Worm (Caenorhabditis elegans) whole organism, L3 larva: ENCODE measurements around the gene clic-1.

ENCODE experiments used
- R02D3.7 ChIP-seq: fragments of 150-350 bp; optimal IDR thresholded peaks from 2 replicates; lab custom pipeline; 2014; ENCODE audit warnings: missing biosample characterization, missing genetic modification characterization
- ama-1 ChIP-seq: fragments of 150-350 bp; optimal IDR thresholded peaks from 2 replicates; lab custom pipeline; 2018
- ceh-16 ChIP-seq: sonication (generic microtip); optimal IDR thresholded peaks from 2 replicates; lab custom pipeline; 2017; ENCODE audit warnings: missing biosample characterization, missing genetic modification characterization
- ceh-9 ChIP-seq: sonication (generic microtip); optimal IDR thresholded peaks from 2 replicates; lab custom pipeline; 2018; ENCODE audit warnings: missing biosample characterization, missing genetic modification characterization
- egl-27 ChIP-seq: sonication (generic microtip); optimal IDR thresholded peaks from 4 replicates; lab custom pipeline; 2017; ENCODE audit warnings: missing biosample characterization, missing genetic modification reagents, missing genetic modification characterization
- egl-5 ChIP-seq: fragments of 150-350 bp; optimal IDR thresholded peaks from 2 replicates; lab custom pipeline; 2017; ENCODE audit warnings: missing biosample characterization, missing genetic modification reagents, missing genetic modification characterization, inconsistent platforms
- elt-1 ChIP-seq: fragments of 150-350 bp; optimal IDR thresholded peaks from 2 replicates; lab custom pipeline; 2014; ENCODE audit warnings: missing biosample characterization, missing genetic modification characterization
- elt-3 ChIP-seq, 3 experiments: fragments of 150-350 bp in 1 of 3; sonication (generic microtip) in 2 of 3; optimal IDR thresholded peaks; 2 replicates in 2 of 3; 4 replicates in 1 of 3; lab custom pipeline; 2014 to 2017; ENCODE audit warnings: missing biosample characterization in 3 of 3, missing genetic modification characterization in 3 of 3
- fkh-10 ChIP-seq: sonication (generic microtip); optimal IDR thresholded peaks from 2 replicates; lab custom pipeline; 2017; ENCODE audit warnings: missing biosample characterization, missing genetic modification reagents, missing genetic modification characterization
- fkh-2 ChIP-seq: fragments of 150-350 bp; optimal IDR thresholded peaks from 2 replicates; lab custom pipeline; 2014; ENCODE audit warnings: missing biosample characterization, missing genetic modification reagents, missing genetic modification characterization
- fos-1 ChIP-seq: fragments of 150-350 bp; optimal IDR thresholded peaks from 2 replicates; lab custom pipeline; 2014; ENCODE audit warnings: missing biosample characterization, missing genetic modification characterization
- hmg-11 ChIP-seq: sonication (generic microtip); optimal IDR thresholded peaks from 2 replicates; lab custom pipeline; 2016; ENCODE audit warnings: missing genetic modification characterization, missing compliant biosample characterization
- lin-39 ChIP-seq: fragments of 150-350 bp; optimal IDR thresholded peaks from 2 replicates; lab custom pipeline; 2018; ENCODE audit warnings: missing biosample characterization, missing genetic modification reagents, missing genetic modification characterization
- mdl-1 ChIP-seq: fragments of 150-350 bp; optimal IDR thresholded peaks from 2 replicates; lab custom pipeline; 2014; ENCODE audit warnings: missing biosample characterization, missing genetic modification characterization
- mml-1 ChIP-seq: fragments of 150-350 bp; sonication (generic microtip); optimal IDR thresholded peaks from 3 replicates; lab custom pipeline; 2014; ENCODE audit warnings: missing biosample characterization, missing genetic modification characterization
- nfya-1 ChIP-seq: sonication (generic microtip); optimal IDR thresholded peaks from 2 replicates; lab custom pipeline; 2017; ENCODE audit warnings: missing genetic modification characterization, mild to moderate bottlenecking, missing compliant biosample characterization, antibody characterized with exemption, moderate library complexity; ENCODE audit not compliant: insufficient read depth
- nhr-12 ChIP-seq: fragments of 150-350 bp; optimal IDR thresholded peaks from 2 replicates; lab custom pipeline; 2014; ENCODE audit warnings: missing biosample characterization, missing genetic modification characterization
- nhr-23 ChIP-seq: fragments of 150-350 bp; optimal IDR thresholded peaks from 2 replicates; lab custom pipeline; 2014; ENCODE audit warnings: missing biosample characterization, missing genetic modification reagents, missing genetic modification characterization
- nhr-237 ChIP-seq: fragments of 150-350 bp; optimal IDR thresholded peaks from 2 replicates; lab custom pipeline; 2014; ENCODE audit warnings: missing biosample characterization, missing genetic modification characterization
- nhr-25 ChIP-seq: sonication (generic microtip); optimal IDR thresholded peaks from 2 replicates; lab custom pipeline; 2017; ENCODE audit warnings: missing biosample characterization, missing genetic modification characterization
- nhr-28 ChIP-seq: fragments of 150-350 bp; optimal IDR thresholded peaks from 2 replicates; lab custom pipeline; 2014; ENCODE audit warnings: missing biosample characterization, missing genetic modification characterization
- nhr-43 ChIP-seq: sonication (generic microtip); optimal IDR thresholded peaks from 2 replicates; lab custom pipeline; 2016; ENCODE audit warnings: mild to moderate bottlenecking, missing genetic modification characterization, missing compliant biosample characterization; ENCODE audit not compliant: poor library complexity, severe bottlenecking
- nhr-76 ChIP-seq: fragments of 150-350 bp; sonication (generic microtip); optimal IDR thresholded peaks from 5 replicates; lab custom pipeline; 2014; ENCODE audit warnings: missing biosample characterization, missing genetic modification characterization
- pha-4 ChIP-seq: fragments of 150-350 bp; optimal IDR thresholded peaks from 2 replicates; lab custom pipeline; 2014; ENCODE audit warnings: missing biosample characterization, missing genetic modification reagents, missing genetic modification characterization
- pqm-1 ChIP-seq: fragments of 150-350 bp; optimal IDR thresholded peaks from 2 replicates; lab custom pipeline; 2017; ENCODE audit warnings: missing biosample characterization, missing genetic modification characterization, inconsistent platforms
- skn-1 ChIP-seq: fragments of 150-350 bp; optimal IDR thresholded peaks from 2 replicates; lab custom pipeline; 2014; ENCODE audit warnings: missing biosample characterization, missing genetic modification characterization
- snpc-4 ChIP-seq: fragments of 150-350 bp; optimal IDR thresholded peaks from 2 replicates; lab custom pipeline; 2014; ENCODE audit warnings: missing biosample characterization, missing genetic modification characterization
- unc-39 ChIP-seq: sonication (generic microtip); optimal IDR thresholded peaks from 4 replicates; lab custom pipeline; 2017; ENCODE audit warnings: missing biosample characterization, missing genetic modification characterization
- unc-62 ChIP-seq: fragments of 150-350 bp; sonication (generic microtip); optimal IDR thresholded peaks from 4 replicates; lab custom pipeline; 2014; ENCODE audit warnings: missing biosample characterization, missing genetic modification reagents, missing genetic modification characterization
- ztf-11 ChIP-seq: fragments of 150-350 bp; optimal IDR thresholded peaks from 2 replicates; lab custom pipeline; 2014; ENCODE audit warnings: missing biosample characterization, missing genetic modification characterization
- ztf-4 ChIP-seq: fragments of 150-350 bp; optimal IDR thresholded peaks from 2 replicates; lab custom pipeline; 2014; ENCODE audit warnings: missing biosample characterization, missing genetic modification characterization

clic-1 gene

DNA sequence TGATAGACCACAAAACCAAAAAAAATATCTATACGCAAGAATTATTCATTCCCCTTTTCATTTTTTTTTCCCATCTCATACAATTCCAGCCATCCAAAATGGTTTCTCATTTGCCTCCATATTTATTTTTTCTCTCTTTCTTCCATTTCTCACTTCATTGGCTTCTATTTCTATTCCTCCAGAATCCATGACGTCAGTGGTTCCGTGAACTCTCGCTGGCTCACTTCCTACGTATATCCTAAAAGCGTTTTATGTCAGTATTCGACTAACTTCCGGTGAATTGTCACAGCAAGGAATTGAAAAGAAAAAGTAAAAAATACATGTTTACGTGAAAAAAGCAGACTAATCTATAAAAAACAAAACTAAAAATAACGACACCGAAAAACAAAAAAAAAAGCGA is 7.8 kb downstream of the clic-1 start:
- TF ChIP-seq nfya-1 (tag; lab: Kevin White, UChicago) = peak; percentile 18
- no peak for TF ChIP-seq nhr-12
- no peak for TF ChIP-seq ceh-16 (tag; lab: Kevin White, UChicago)
- TF ChIP-seq, all 47 proteins: peak for 1

DNA sequence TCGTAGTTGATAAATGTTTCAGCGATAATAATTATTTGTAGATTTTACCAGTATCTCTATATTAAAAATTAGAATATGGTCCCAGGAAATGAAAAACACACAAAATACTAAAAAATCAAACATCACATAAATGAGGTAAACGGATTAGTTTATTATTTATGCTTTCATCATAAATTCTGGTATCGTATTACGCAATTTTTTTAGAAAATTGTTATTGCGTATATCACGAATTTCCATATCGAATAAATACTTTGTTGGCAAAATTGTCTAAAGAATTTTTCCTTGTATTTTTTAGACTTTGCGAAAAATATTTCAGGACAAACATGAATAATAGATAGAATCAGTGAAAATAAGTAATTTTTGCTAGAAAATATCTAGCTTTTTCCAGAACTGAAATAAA is 8.5 kb downstream of the clic-1 start:
- TF ChIP-seq lin-39 (tag; lab: Kevin White, UChicago) (no peak), pqm-1 (tag; lab: Kevin White, UChicago) (no peak), hmg-11 (tag; lab: Kevin White, UChicago) (no peak), nhr-43 (tag; lab: Kevin White, UChicago) (no peak), nhr-28 (no peak), mdl-1 (tag; lab: Kevin White, UChicago) (no peak), snpc-4 (tag; lab: Kevin White, UChicago) (no peak), nhr-237 (tag; lab: Kevin White, UChicago) (no peak), pha-4 (tag; lab: Kevin White, UChicago) (no peak), ceh-9 (no peak), elt-1 (tag; lab: Kevin White, UChicago) (no peak), fos-1 (no peak), nfya-1 (tag; lab: Kevin White, UChicago) (no peak), ceh-16 (tag; lab: Kevin White, UChicago) (no peak), elt-3 (tag; optimal IDR thresholded peaks at IDR 0.05; lab: Kevin White, UChicago) (no peak)

DNA sequence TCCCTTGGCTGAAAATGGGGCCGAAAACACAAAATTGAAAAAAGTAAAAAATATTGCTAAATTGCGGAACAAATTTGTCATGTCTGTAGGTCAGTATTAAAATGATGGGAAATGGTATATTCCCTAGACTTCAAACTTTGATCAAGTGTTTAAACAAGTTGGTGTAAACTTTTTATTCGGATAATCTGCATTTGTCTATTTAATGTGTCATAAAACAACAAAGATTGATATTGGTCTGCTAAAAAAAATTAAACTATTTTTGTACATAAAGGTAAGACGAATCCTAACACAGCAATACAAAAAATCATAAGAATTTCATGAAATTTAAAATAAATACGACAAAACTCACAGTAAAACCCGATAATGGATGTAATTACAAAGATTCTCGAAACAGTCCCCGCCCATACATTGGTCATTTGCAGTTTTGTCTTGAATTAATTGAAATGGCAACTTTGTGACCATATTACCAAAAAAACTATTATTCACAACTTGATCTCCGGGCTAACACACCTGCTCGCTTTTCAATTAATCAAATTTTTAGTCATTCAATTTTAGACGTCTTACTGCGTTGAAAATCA is 10.7 kb downstream of the clic-1 start, which contains the start of the genes ZK105.6 and ZK105.8:
TSS of gene ZK105.6 (minus strand) at position 101 of the 578 bp plus-strand sequence.
TSS of gene ZK105.8 (plus strand) at position 528 of the 578 bp plus-strand sequence.
- no peak for TF ChIP-seq nhr-25 (tag; lab: Kevin White, UChicago)
- no peak for TF ChIP-seq ztf-4 (tag; lab: Kevin White, UChicago)

DNA sequence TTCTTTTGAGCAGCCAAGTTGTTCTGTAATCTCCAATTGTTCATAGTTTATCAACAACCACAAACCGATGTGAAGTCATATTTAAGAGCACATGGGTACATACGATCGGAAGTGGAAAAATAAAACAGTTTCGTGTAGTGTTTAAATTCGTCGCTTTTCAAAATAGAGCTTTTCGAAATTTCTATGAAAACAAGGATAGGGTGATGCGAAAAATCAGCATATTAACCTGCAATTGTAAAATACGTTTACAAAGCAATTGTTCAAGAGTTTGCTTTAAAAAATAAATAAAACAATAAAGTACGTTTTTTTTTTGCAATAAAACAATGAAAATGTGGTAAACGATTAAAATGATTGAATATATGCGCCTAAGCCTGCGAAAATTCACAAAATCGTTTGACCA is 12.8 kb downstream of the clic-1 start, which contains the start of gene ZK105.14:
TSS of gene ZK105.14 (minus strand) at position 101 of the 400 bp plus-strand sequence.
- TF ChIP-seq elt-1 (tag; lab: Kevin White, UChicago) (no peak), skn-1 (no peak), ztf-4 (tag; lab: Kevin White, UChicago) (no peak), ztf-11 (tag; lab: Kevin White, UChicago) (no peak), egl-27 (tag; lab: Kevin White, UChicago) (no peak), nhr-237 (tag; lab: Kevin White, UChicago) (no peak), R02D3.7 (tag; lab: Kevin White, UChicago) (no peak), fkh-2 (tag; lab: Kevin White, UChicago) (no peak), nfya-1 (tag; lab: Kevin White, UChicago) (no peak), mml-1 (no peak), egl-5 (tag; lab: Kevin White, UChicago) (no peak), nhr-25 (tag; lab: Kevin White, UChicago) (no peak), pqm-1 (tag; lab: Kevin White, UChicago) (no peak)
- TF ChIP-seq, all 47 proteins: peak for 0

DNA sequence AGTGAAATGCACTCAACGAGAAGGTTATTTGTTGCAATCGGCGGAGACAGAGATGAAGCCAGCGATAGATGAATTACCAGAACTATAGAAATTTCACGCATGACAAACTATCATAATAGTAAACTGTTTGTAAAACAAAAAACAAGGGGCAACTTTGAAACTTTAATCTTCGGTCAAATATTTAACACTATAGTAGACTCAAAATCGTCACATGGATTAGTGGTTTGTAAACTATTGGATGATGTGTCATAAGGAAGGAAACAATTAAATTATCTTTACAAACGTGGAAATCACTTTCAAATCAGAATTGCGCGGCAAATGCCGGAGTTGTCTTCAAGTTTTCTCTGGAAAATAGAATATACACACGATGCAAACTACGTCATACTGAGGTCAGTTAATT is 17.1 kb downstream of the clic-1 start, which contains the start of gene ZK105.5:
TSS of gene ZK105.5 (minus strand) at position 101 of the 400 bp plus-strand sequence.
- no peak for TF ChIP-seq unc-39
- no peak for TF ChIP-seq egl-5 (tag; lab: Kevin White, UChicago)
- no peak for TF ChIP-seq ztf-4 (tag; lab: Kevin White, UChicago)
- TF ChIP-seq nhr-23 (tag; lab: Kevin White, UChicago) = no peak
- no peak for TF ChIP-seq nhr-76 (tag; lab: Kevin White, UChicago)
- TF ChIP-seq elt-3 (tag; optimal IDR thresholded peaks at IDR 0.05; lab: Kevin White, UChicago) = no peak
- no peak for TF ChIP-seq pha-4 (tag; lab: Kevin White, UChicago)
- TF ChIP-seq nhr-25 (tag; lab: Kevin White, UChicago) = no peak
- no peak for TF ChIP-seq nhr-43 (tag; lab: Kevin White, UChicago)
- TF ChIP-seq ama-1 = no peak
- TF ChIP-seq fkh-2 (tag; lab: Kevin White, UChicago) = no peak
- TF ChIP-seq unc-62 (GFP tag; lab: Kevin White, UChicago) = no peak
- no peak for TF ChIP-seq fkh-10 (GFP tag; lab: Kevin White, UChicago)
- no peak for TF ChIP-seq mml-1
- no peak for TF ChIP-seq fos-1
- no peak for TF ChIP-seq R02D3.7 (tag; lab: Kevin White, UChicago)
- TF ChIP-seq ztf-11 (tag; lab: Kevin White, UChicago) = no peak
- TF ChIP-seq, all 47 proteins: peak for 0
